Worm (Caenorhabditis elegans) whole organism, late embryonic: ENCODE data around the gene W02D7.4.
"Not testable (repeated sequence)": the region's sequence is repeated elsewhere in the genome, so short reads cannot be mapped to it uniquely, and the experiment has no call there.

Experiments used
- F13H6.1 ChIP-seq: sonication (generic microtip); optimal IDR thresholded peaks from 2 replicates; lab custom pipeline; 2016; ENCODE audit warnings: missing genetic modification characterization, missing compliant biosample characterization
- K09A11.1 ChIP-seq: sonication (generic microtip); optimal IDR thresholded peaks from 2 replicates; lab custom pipeline; 2017; ENCODE audit warnings: antibody characterized with exemption, mild to moderate bottlenecking, missing genetic modification characterization, missing compliant biosample characterization; ENCODE audit not compliant: insufficient read depth
- T23F11.4 ChIP-seq: fragments of 200-800 bp; sonication (Bioruptor generic); optimal IDR thresholded peaks from 2 replicates; lab custom pipeline; 2018; ENCODE audit warnings: mild to moderate bottlenecking, missing genetic modification characterization, missing compliant biosample characterization
- Y22D7AL.16 ChIP-seq: sonication (generic microtip); optimal IDR thresholded peaks from 2 replicates; lab custom pipeline; 2016; ENCODE audit warnings: missing genetic modification characterization, missing compliant biosample characterization
- ahr-1 ChIP-seq: sonication (generic microtip); optimal IDR thresholded peaks from 2 replicates; lab custom pipeline; 2016; ENCODE audit warnings: missing genetic modification characterization, missing compliant biosample characterization
- ama-1 ChIP-seq: fragments of 150-350 bp; optimal IDR thresholded peaks from 2 replicates; lab custom pipeline; 2014
- ceh-14 ChIP-seq: sonication (generic microtip); optimal IDR thresholded peaks from 2 replicates; lab custom pipeline; 2016; ENCODE audit warnings: missing genotype, missing genetic modification characterization, missing compliant biosample characterization
- ceh-19 ChIP-seq: fragments of 200-800 bp; sonication (Bioruptor generic); optimal IDR thresholded peaks from 2 replicates; lab custom pipeline; 2018; ENCODE audit warnings: mild to moderate bottlenecking, missing genetic modification characterization, missing compliant biosample characterization
- ceh-45 ChIP-seq: fragments of 200-800 bp; sonication (Bioruptor generic); IDR thresholded peaks from 2 replicates; pipeline ENCODE4 v1.3.6; 2022; ENCODE audit warnings: missing genetic modification reagents, missing genetic modification characterization, missing compliant biosample characterization
- ceh-6 ChIP-seq: fragments of 200-800 bp; sonication (Bioruptor generic); optimal IDR thresholded peaks from 2 replicates; lab custom pipeline; 2018; ENCODE audit warnings: mild to moderate bottlenecking, missing genetic modification characterization, missing compliant biosample characterization
- ceh-9 ChIP-seq: sonication (generic microtip); optimal IDR thresholded peaks from 2 replicates; lab custom pipeline; 2016; ENCODE audit warnings: mild to moderate bottlenecking, missing genetic modification characterization, inconsistent platforms, missing compliant biosample characterization
- che-1 ChIP-seq: sonication (generic microtip); optimal IDR thresholded peaks from 2 replicates; lab custom pipeline; 2016; ENCODE audit warnings: mild to moderate bottlenecking, missing genetic modification characterization, missing compliant biosample characterization
- dmd-4 ChIP-seq: sonication (generic microtip); optimal IDR thresholded peaks from 2 replicates; lab custom pipeline; 2016; ENCODE audit warnings: borderline replicate concordance, missing genetic modification characterization, missing compliant biosample characterization
- elt-2 ChIP-seq: sonication (generic microtip); optimal IDR thresholded peaks from 2 replicates; lab custom pipeline; 2016; ENCODE audit warnings: missing genetic modification reagents, missing genetic modification characterization, missing compliant biosample characterization
- ets-4 ChIP-seq: sonication (generic microtip); optimal IDR thresholded peaks from 2 replicates; lab custom pipeline; 2016; ENCODE audit warnings: missing genetic modification characterization, missing compliant biosample characterization
- eyg-1 ChIP-seq: sonication (generic microtip); optimal IDR thresholded peaks from 2 replicates; lab custom pipeline; 2016; ENCODE audit warnings: missing genotype, missing genetic modification characterization, missing compliant biosample characterization
- fkh-10 ChIP-seq: fragments of 150-350 bp; optimal IDR thresholded peaks from 2 replicates; lab custom pipeline; 2014; ENCODE audit warnings: missing biosample characterization, missing genetic modification reagents, missing genetic modification characterization
- fkh-6 ChIP-seq: sonication (generic microtip); optimal IDR thresholded peaks from 2 replicates; lab custom pipeline; 2016; ENCODE audit warnings: missing genetic modification characterization, missing compliant biosample characterization
- hlh-13 ChIP-seq: fragments of 200-800 bp; sonication (Bioruptor generic); optimal IDR thresholded peaks from 2 replicates; lab custom pipeline; 2018; ENCODE audit warnings: mild to moderate bottlenecking, missing genetic modification characterization, missing compliant biosample characterization
- hlh-30 ChIP-seq: sonication (generic microtip); optimal IDR thresholded peaks from 2 replicates; lab custom pipeline; 2017; ENCODE audit warnings: antibody characterized with exemption, missing genetic modification characterization, missing compliant biosample characterization; ENCODE audit not compliant: insufficient read depth
- hlh-6 ChIP-seq: sonication (generic microtip); optimal IDR thresholded peaks from 2 replicates; lab custom pipeline; 2016; ENCODE audit warnings: missing genotype, missing genetic modification characterization, missing compliant biosample characterization
- hlh-8 ChIP-seq: sonication (generic microtip); optimal IDR thresholded peaks from 2 replicates; lab custom pipeline; 2016; ENCODE audit warnings: missing genotype, missing genetic modification characterization, missing compliant biosample characterization
- lim-6 ChIP-seq: sonication (generic microtip); optimal IDR thresholded peaks from 2 replicates; lab custom pipeline; 2016; ENCODE audit warnings: missing genetic modification characterization, missing compliant biosample characterization
- madf-2 ChIP-seq: sonication (generic microtip); optimal IDR thresholded peaks from 2 replicates; lab custom pipeline; 2017; ENCODE audit warnings: missing genetic modification characterization, missing compliant biosample characterization
- nfya-1 ChIP-seq: sonication (generic microtip); optimal IDR thresholded peaks from 2 replicates; lab custom pipeline; 2017; ENCODE audit warnings: missing genetic modification characterization, mild to moderate bottlenecking, missing compliant biosample characterization, antibody characterized with exemption, moderate library complexity
- nhr-11 ChIP-seq: fragments of 150-350 bp; optimal IDR thresholded peaks from 2 replicates; lab custom pipeline; 2014; ENCODE audit warnings: missing biosample characterization, missing genetic modification characterization
- odd-2 ChIP-seq: sonication (generic microtip); optimal IDR thresholded peaks from 2 replicates; lab custom pipeline; 2017; ENCODE audit warnings: antibody characterized with exemption, mild to moderate bottlenecking, missing genetic modification characterization, missing compliant biosample characterization
- pag-3 ChIP-seq: sonication (generic microtip); optimal IDR thresholded peaks from 2 replicates; lab custom pipeline; 2016; ENCODE audit warnings: missing compliant biosample characterization, missing genetic modification characterization, borderline replicate concordance
- pax-1 ChIP-seq: fragments of 150-350 bp; optimal IDR thresholded peaks from 2 replicates; lab custom pipeline; 2014; ENCODE audit warnings: missing biosample characterization, missing genetic modification characterization
- pha-4 ChIP-seq: fragments of 150-350 bp; optimal IDR thresholded peaks from 2 replicates; lab custom pipeline; 2018; ENCODE audit warnings: missing biosample characterization, missing genetic modification reagents, missing genetic modification characterization
- pros-1 ChIP-seq: fragments of 150-350 bp; optimal IDR thresholded peaks from 2 replicates; lab custom pipeline; 2014; ENCODE audit warnings: missing biosample characterization, missing genetic modification reagents, missing genetic modification characterization
- ref-2 ChIP-seq: sonication (generic microtip); optimal IDR thresholded peaks from 2 replicates; lab custom pipeline; 2016; ENCODE audit warnings: missing genetic modification characterization, missing compliant biosample characterization
- rnt-1 ChIP-seq: sonication (generic microtip); optimal IDR thresholded peaks from 2 replicates; lab custom pipeline; 2016; ENCODE audit warnings: missing genetic modification characterization, missing compliant biosample characterization
- sdc-2 ChIP-seq: sonication (generic microtip); optimal IDR thresholded peaks from 2 replicates; lab custom pipeline; 2016; ENCODE audit warnings: missing genotype, missing genetic modification characterization, missing compliant biosample characterization
- sox-2 ChIP-seq: fragments of 200-800 bp; sonication (Bioruptor generic); IDR thresholded peaks from 2 replicates; pipeline ENCODE4 v1.3.6; 2022; ENCODE audit warnings: missing genetic modification reagents, missing genetic modification characterization, missing compliant biosample characterization
- sox-4 ChIP-seq: sonication (generic microtip); optimal IDR thresholded peaks from 2 replicates; lab custom pipeline; 2017; ENCODE audit warnings: mild to moderate bottlenecking, missing genetic modification characterization, inconsistent platforms, missing compliant biosample characterization
- syd-9 ChIP-seq: sonication (generic microtip); optimal IDR thresholded peaks from 2 replicates; lab custom pipeline; 2016; ENCODE audit warnings: mild to moderate bottlenecking, missing genetic modification characterization, moderate library complexity, missing compliant biosample characterization
- tbx-7 ChIP-seq: sonication (generic microtip); optimal IDR thresholded peaks from 2 replicates; lab custom pipeline; 2016; ENCODE audit warnings: missing genotype, missing genetic modification characterization, missing compliant biosample characterization
- unc-3 ChIP-seq, 2 experiments: fragments of 200-800 bp in 1 of 2; sonication (Bioruptor generic) in 1 of 2; sonication (generic microtip) in 1 of 2; conservative IDR thresholded peaks in 1 of 2; optimal IDR thresholded peaks in 1 of 2; 2 replicates each; pipeline versions ENCODE4 v1.3.6 to Lab custom; 2016 to 2022; ENCODE audit warnings: missing compliant biosample characterization in 2 of 2, missing genetic modification characterization in 2 of 2, missing genetic modification reagents in 1 of 2
- zip-5 ChIP-seq: sonication (generic microtip); optimal IDR thresholded peaks from 2 replicates; lab custom pipeline; 2016; ENCODE audit warnings: missing genetic modification characterization, missing compliant biosample characterization

W02D7.4 gene

DNA sequence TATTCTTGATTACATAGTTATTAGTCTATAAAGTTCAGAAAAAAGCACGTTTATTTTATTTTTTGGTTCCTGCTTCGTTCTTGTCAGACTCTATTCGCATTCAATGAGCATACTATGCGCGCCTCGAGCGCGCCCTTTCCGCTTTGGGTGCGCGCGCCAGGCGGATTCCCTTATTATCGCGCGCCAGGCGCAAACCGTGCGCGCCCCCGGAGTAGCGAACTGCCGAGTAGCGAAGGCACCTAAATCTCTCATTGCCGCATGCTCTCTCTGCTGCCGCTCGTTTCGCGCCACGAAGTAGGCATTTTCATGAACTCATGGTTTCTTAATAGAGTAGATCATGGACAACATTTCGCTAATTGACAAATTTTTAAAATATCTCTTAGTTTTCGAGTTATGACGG lies 29.7 kb upstream of the W02D7.4 start:
- no peak for TF ChIP-seq ama-1

DNA sequence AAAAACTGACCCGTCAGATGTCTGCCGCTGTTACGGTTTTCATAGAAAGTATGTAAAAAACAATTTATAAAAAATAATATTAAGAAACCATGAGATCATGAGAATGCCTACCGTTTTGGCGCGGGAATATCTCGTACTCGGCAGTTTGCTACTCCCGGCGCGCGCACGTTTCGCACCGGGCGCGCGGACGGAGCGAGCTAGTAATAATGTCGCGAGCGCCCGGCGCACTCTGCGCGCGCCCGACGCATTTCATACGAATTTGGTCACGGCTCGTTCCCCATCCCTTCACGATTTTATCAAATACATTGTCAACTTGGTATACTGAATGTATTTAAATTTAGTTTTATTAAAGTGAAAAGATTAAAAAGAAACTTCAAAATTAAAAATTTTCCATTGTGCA lies 28.5 kb upstream of the W02D7.4 start:
- TF ChIP-seq ceh-19, result no peak
- no peak for TF ChIP-seq tbx-7 (tag; lab: Kevin White, UChicago)
- no peak for TF ChIP-seq hlh-8 (tag; lab: Kevin White, UChicago)
- TF ChIP-seq fkh-10 (GFP tag; lab: Kevin White, UChicago), result no peak
- no peak for TF ChIP-seq pag-3
- TF ChIP-seq pax-1 (tag; lab: Kevin White, UChicago), result no peak
- no peak for TF ChIP-seq che-1 (tag; lab: Kevin White, UChicago)
- TF ChIP-seq lim-6 (tag; lab: Kevin White, UChicago), result no peak
- no peak for TF ChIP-seq rnt-1 (tag; lab: Kevin White, UChicago)
- TF ChIP-seq hlh-6, result no peak
- no peak for TF ChIP-seq ets-4 (tag; lab: Kevin White, UChicago)

DNA sequence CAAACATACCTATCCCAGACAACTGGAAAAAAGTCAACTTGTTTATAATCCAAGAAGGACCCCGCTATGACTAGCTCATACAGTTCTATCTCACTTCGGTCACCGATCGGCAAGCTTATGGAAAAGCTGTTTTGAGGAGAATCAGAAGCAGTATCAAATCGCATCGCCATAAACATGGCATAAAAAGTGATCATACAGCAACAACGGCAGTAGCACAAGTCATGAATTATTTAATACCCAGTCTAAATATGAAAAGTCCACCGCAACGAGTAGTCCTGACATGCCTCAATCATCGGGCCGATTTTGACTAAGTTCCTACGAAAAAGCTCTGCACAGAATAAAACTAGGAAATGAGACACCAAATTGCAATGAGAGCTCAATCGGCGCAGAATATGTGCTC lies 26.1 kb upstream of the W02D7.4 start:
- TF ChIP-seq ceh-14 (tag; lab: Kevin White, UChicago) (no peak), nfya-1 (no peak), Y22D7AL.16 (tag; lab: Kevin White, UChicago) (no peak), syd-9 (tag; lab: Kevin White, UChicago) (no peak), pag-3 (no peak), hlh-13 (GFP tag; lab: Kevin White, UChicago) (no peak), sox-4 (tag; lab: Kevin White, UChicago) (no peak), F13H6.1 (tag; lab: Kevin White, UChicago) (no peak), madf-2 (tag; lab: Kevin White, UChicago) (no peak), eyg-1 (tag; lab: Kevin White, UChicago) (no peak), lim-6 (tag; lab: Kevin White, UChicago) (no peak), nhr-11 (no peak), ahr-1 (tag; lab: Kevin White, UChicago) (no peak)
- TF ChIP-seq, all 69 proteins: peak for 0

DNA sequence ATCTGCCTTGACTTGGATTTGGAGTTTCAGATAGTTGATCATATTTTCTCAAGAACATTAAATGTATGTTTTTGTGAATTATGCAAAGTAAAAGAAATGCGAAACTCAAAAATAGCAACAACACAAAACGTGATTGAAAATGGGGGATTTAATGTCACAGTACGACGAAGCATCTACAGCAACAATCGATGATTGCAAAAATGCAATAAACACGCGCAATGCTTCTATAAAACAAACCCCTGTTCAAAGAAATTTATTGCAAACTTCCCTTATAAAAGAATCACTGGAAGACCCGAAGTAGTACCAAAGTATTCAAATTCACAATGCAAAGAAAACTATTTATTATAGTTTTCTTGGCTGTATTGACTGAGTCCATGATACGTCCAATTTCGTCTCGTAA lies 20.7 kb upstream of the W02D7.4 start, which contains the start of gene clec-219:
clec-219 (plus strand) TSS at position 301 of the 400 bp plus-strand sequence.
- TF ChIP-seq pha-4 (tag; lab: Kevin White, UChicago) (no peak), ref-2 (no peak), hlh-30 (tag; lab: Kevin White, UChicago) (no peak), zip-5 (no peak), T23F11.4 (GFP tag; lab: Kevin White, UChicago) (no peak), che-1 (tag; lab: Kevin White, UChicago) (no peak), elt-2 (tag; lab: Kevin White, UChicago) (no peak), fkh-6 (tag; lab: Kevin White, UChicago) (no peak)

DNA sequence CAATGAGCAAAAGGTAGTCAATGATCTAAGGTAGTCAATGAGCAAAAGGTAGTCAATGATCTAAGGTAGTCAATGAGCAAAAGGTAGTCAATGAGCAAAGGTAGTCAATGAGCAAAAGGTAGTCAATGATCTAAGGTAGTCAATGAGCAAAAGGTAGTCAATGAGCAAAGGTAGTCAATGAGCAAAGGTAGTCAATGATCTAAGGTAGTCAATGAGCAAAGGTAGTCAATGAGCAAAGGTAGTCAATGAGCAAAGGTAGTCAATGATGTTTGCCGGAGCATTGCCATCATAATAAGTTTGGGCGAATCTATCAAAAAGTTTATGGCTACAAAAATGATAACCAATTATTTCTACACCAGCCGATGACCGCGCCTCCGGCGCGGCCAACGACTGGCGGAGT lies 17.4 kb upstream of the W02D7.4 start:
- TF ChIP-seq unc-3 (GFP tag; conservative IDR thresholded peaks at IDR 0.05; lab: Robert Waterston, UW), result 0 out of 2 replicates have a peak, but pooled peaks have one; percentile 25
- TF ChIP-seq unc-3 (tag; optimal IDR thresholded peaks at IDR 0.05; lab: Kevin White, UChicago), result not testable (repeated sequence)
- peak; percentile 58 for TF ChIP-seq ceh-45 (GFP tag; lab: Robert Waterston, UW)
- TF ChIP-seq, all 69 proteins: peak for 2; not testable (repeated sequence) for 67

DNA sequence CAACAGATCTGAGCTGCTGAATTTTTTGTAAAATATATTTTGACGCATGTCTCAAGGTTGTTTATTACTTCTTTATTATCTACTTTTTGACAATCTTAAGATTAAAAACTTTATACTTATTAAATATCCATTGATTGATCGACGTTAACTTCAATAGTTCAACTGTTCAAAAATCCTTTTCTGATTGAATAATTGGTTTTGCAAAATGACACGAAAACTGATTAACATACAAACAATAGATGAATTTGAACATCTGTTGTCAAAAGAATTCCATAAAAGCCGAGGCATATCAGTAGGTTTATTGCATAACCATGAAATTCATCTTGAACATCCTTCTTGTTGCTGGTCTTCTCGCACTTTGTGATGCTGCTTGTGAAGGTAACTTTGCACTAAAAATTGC lies 13.8 kb upstream of the W02D7.4 start, which contains the start of gene W02D7.12:
W02D7.12 (plus strand) TSS at position 301 of the 400 bp plus-strand sequence.
- TF ChIP-seq ceh-9 (tag; lab: Kevin White, UChicago) (no peak), Y22D7AL.16 (tag; lab: Kevin White, UChicago) (no peak), ceh-6 (GFP tag; lab: Kevin White, UChicago) (no peak), ceh-45 (GFP tag; lab: Robert Waterston, UW) (no peak), unc-3 (GFP tag; conservative IDR thresholded peaks at IDR 0.05; lab: Robert Waterston, UW) (no peak), unc-3 (tag; optimal IDR thresholded peaks at IDR 0.05; lab: Kevin White, UChicago) (no peak), elt-2 (tag; lab: Kevin White, UChicago) (no peak), ref-2 (no peak), pros-1 (tag; lab: Kevin White, UChicago) (no peak), syd-9 (tag; lab: Kevin White, UChicago) (no peak), dmd-4 (tag; lab: Kevin White, UChicago) (no peak), T23F11.4 (GFP tag; lab: Kevin White, UChicago) (no peak), hlh-6 (no peak), lim-6 (tag; lab: Kevin White, UChicago) (no peak), odd-2 (tag; lab: Kevin White, UChicago) (no peak), K09A11.1 (no peak), sdc-2 (tag; lab: Kevin White, UChicago) (no peak), sox-2 (no peak)
